Worm (Caenorhabditis elegans) whole organism, L4/young adult: ENCODE results near the gene nnt-1.

Experiments used
- W03F9.2 ChIP-seq: fragments of 150-350 bp; optimal IDR thresholded peaks from 2 replicates; lab custom pipeline; 2014; ENCODE audit warnings: missing biosample characterization, missing genetic modification characterization
- dao-5 ChIP-seq: sonication (generic microtip); optimal IDR thresholded peaks from 2 replicates; lab custom pipeline; 2016; ENCODE audit warnings: missing genotype, missing genetic modification characterization, moderate library complexity, missing compliant biosample characterization
- him-1 ChIP-seq: sonication (generic microtip); optimal IDR thresholded peaks from 2 replicates; lab custom pipeline; 2016; ENCODE audit warnings: missing genotype, missing genetic modification reagents, missing genetic modification characterization, missing compliant biosample characterization

nnt-1 gene

ce11 chrX:6145921-6146320, 23.8 kb downstream of the nnt-1 start:
- no peak for TF ChIP-seq W03F9.2 (tag; lab: Kevin White, UChicago)
- no peak for TF ChIP-seq him-1 (tag; lab: Kevin White, UChicago)
- TF ChIP-seq dao-5, result no peak

DNA sequence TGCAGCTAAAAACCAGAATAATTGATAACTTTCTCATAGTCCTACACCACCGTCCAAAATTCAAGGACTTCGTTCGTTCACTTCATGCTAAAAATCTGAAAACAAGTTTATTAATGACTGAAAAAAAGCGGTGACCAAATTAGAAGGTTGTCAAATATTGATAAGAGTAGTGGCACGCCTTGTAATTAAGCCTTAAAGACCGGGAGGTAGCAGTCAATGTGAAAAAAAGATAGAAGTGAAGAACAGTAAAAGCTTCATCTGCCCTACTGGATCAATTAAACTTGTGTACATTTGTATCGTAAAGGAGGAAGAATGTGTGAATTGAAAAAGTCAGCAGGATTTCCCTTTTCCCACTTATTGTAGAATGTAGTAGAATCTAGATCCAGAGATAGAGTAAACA, 28.3 kb downstream of the nnt-1 start, which contains the start of gene tag-275:
Gene tag-275, minus strand, starts transcription at position 101 of the 400 bp plus-strand sequence.
- no peak for TF ChIP-seq W03F9.2 (tag; lab: Kevin White, UChicago)
- no peak for TF ChIP-seq him-1 (tag; lab: Kevin White, UChicago)
- TF ChIP-seq dao-5, result no peak

DNA sequence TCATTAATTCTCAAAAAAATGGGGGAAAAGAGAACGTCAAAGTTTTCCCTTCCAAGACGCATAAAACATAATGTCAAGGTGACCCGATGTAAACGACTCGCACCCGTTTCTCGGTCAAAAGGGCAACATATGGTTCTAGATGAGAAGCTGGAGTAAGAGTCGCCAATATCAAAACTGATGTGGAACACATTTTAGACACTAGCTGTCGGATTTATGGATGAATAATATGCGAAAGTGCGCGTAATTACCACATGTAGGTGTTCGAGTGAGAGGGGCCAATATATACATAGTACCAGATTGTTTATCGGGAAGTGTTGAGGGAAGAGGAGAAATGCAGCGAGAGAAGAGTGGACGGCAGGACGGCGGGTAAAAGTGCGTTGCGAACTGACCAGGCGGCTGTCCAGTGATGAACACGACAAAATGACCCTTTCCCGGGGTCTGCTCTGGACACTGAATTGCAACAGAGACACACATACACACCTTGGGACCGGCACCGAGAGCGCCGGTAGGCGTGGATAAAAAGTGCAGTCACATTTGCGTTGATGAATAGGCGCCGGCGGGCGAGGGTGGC, 28.9 kb downstream of the nnt-1 start:
- TF ChIP-seq W03F9.2 (tag; lab: Kevin White, UChicago), result no peak
- TF ChIP-seq dao-5, result no peak
- no peak for TF ChIP-seq him-1 (tag; lab: Kevin White, UChicago)

DNA sequence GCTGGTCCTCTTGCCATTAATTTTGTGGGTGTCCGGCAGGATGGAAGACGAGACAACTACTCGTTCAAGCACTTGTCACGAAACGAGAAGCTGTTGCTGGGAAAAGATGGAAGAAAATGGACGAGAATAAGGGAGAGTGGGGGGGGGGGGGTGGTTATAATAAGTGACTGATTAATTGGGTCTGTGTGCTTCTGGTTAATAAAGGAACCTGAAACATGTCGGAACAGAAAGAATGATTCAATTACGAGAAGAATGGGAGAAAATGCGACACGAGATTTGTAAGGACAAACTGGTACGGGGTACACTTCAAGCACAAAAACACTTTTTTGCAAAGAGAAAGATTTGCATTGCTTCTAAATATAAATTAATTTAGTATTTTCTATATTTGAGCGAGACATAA, 33.3 kb downstream of the nnt-1 start:
- TF ChIP-seq W03F9.2 (tag; lab: Kevin White, UChicago) (no peak), dao-5 (no peak), him-1 (tag; lab: Kevin White, UChicago) (no peak)

- TF ChIP-seq W03F9.2 (tag; lab: Kevin White, UChicago) (no peak), dao-5 (no peak), him-1 (tag; lab: Kevin White, UChicago) (no peak)
These were observed 35.4 kb downstream of the nnt-1 start for ce11 chrX:6157411-6157916.

ce11 chrX:6159562-6159961, 37.5 kb downstream of the nnt-1 start:
- TF ChIP-seq W03F9.2 (tag; lab: Kevin White, UChicago) (no peak), him-1 (tag; lab: Kevin White, UChicago) (no peak), dao-5 (no peak)

DNA sequence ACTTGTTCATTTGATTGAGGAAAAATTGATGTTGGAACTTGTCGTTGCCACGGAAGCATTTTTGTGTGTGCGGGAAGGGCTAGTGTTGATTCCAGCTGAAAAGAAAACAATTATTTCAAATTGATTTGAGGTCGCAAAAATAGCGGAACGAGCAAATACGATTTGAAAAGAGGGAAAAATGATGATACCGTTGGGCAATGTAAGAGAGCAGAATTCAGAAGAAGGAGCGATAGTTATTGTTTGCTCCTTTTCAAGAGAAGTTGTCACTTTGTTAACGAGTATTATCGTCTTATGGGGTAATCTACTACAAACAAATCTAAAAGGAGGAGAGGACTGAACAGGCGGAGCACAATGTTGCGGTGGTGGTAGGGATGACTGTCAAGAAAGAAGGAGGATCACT, 38.3 kb downstream of the nnt-1 start, which contains the start of gene odd-2:
Gene odd-2, minus strand, starts transcription at position 101 of the 400 bp plus-strand sequence.
- TF ChIP-seq W03F9.2 (tag; lab: Kevin White, UChicago) (no peak), him-1 (tag; lab: Kevin White, UChicago) (no peak), dao-5 (no peak)

DNA sequence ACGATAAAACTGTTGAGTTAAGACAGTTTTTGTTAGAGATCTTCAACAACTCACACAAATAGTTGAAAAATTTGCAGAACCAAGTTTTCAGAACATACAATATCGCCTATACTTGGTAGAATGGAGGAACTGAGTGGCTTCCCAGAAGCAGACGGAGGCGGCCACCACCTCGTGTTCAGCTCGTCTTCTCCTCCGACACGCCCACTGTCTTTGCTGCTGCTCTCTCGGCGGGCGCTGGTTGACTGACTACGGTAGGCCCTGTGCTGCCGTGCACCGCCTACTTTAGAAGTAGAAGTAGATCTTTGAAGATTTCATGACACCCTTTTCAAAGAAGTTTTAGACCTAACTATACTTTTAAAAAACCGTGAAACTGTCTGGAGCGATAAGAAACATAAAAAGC, 39.9 kb downstream of the nnt-1 start:
- TF ChIP-seq W03F9.2 (tag; lab: Kevin White, UChicago) (no peak), dao-5 (no peak), him-1 (tag; lab: Kevin White, UChicago) (no peak)

ce11 chrX:6167376-6167775, 45.3 kb downstream of the nnt-1 start:
- no peak for TF ChIP-seq W03F9.2 (tag; lab: Kevin White, UChicago)
- TF ChIP-seq dao-5, result no peak
- no peak for TF ChIP-seq him-1 (tag; lab: Kevin White, UChicago)

ce11 chrX:6169252-6169651, 47.1 kb downstream of the nnt-1 start, which contains the start of gene T25B2.2:
Gene T25B2.2, plus strand, starts transcription at chrX:6169643.
- TF ChIP-seq him-1 (tag; lab: Kevin White, UChicago) (no peak), W03F9.2 (tag; lab: Kevin White, UChicago) (no peak), dao-5 (no peak)

- TF ChIP-seq dao-5 (no peak), W03F9.2 (tag; lab: Kevin White, UChicago) (no peak), him-1 (tag; lab: Kevin White, UChicago) (no peak)
These were observed 51.5 kb downstream of the nnt-1 start, which contains the start of gene T25B2.1 for ce11 chrX:6173656-6174055. Gene T25B2.1, plus strand, starts transcription at chrX:6173956.

- no peak for TF ChIP-seq him-1 (tag; lab: Kevin White, UChicago)
- TF ChIP-seq W03F9.2 (tag; lab: Kevin White, UChicago), result no peak
- TF ChIP-seq dao-5, result no peak
These were observed 53.7 kb downstream of the nnt-1 start, which contains the start of gene T25B2.3 for ce11 chrX:6175829-6176228. Gene T25B2.3, plus strand, starts transcription at chrX:6176129.
